Worm (Caenorhabditis elegans): ENCODE measurements around the gene C03H5.6.
A peak's percentile ranks its signal among the peaks of the same experiment; 100 is the strongest.

C03H5.6 gene

ce11 chrII:349749-350148 lies 49.5 kb downstream of the C03H5.6 start:
- TF ChIP-seq jun-1 (tag; optimal IDR thresholded peaks at IDR 0.05) (no peak), ztf-11 (tag; optimal IDR thresholded peaks at IDR 0.05) (no peak), elt-1 (tag; optimal IDR thresholded peaks at IDR 0.05) (no peak), ceh-16 (tag; optimal IDR thresholded peaks at IDR 0.05) (no peak), pqm-1 (tag; optimal IDR thresholded peaks at IDR 0.05) (no peak), nhr-237 (tag; optimal IDR thresholded peaks at IDR 0.05) (no peak), R02D3.7 (tag; optimal IDR thresholded peaks at IDR 0.05) (no peak), nhr-25 (tag; optimal IDR thresholded peaks at IDR 0.05) (no peak), nhr-43 (tag; optimal IDR thresholded peaks at IDR 0.05; ENCODE audit: poor library complexity, severe bottlenecking) (no peak), egl-5 (tag; optimal IDR thresholded peaks at IDR 0.05) (no peak), ama-1 (optimal IDR thresholded peaks at IDR 0.05) (no peak), pha-4 (tag; optimal IDR thresholded peaks at IDR 0.05) (no peak), snpc-4 (tag; optimal IDR thresholded peaks at IDR 0.05) (no peak), tbx-2 (tag; optimal IDR thresholded peaks at IDR 0.05) (no peak), aly-2 (tag; optimal IDR thresholded peaks at IDR 0.05) (no peak)

DNA sequence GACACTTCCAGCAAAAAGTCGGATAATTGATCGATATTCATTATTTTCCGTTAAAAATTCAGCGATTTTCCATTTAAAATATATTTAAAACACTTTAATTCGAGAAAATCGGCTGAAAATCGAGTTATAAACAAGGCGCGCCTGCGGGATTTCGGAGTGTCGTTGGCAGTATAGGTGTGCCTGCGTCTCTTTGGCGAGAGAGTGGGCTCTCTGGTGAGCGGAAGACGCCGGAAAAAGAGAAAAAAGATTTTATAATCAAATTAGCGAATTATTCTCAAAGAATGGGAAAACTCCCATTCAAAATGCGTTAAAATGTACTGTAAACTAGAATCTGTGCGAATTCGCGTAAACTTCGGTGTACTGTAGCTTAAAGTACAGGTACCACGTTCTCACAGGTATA lies 51.5 kb downstream of the C03H5.6 start, which contains the start of gene D1069.3:
D1069.3 (minus strand) TSS at position 158 of the 400 bp plus-strand sequence.
- TF ChIP-seq egl-5 (tag; optimal IDR thresholded peaks at IDR 0.05): peak; percentile 14
- no peak for TF ChIP-seq fkh-2 (tag; optimal IDR thresholded peaks at IDR 0.05)
- no peak for TF ChIP-seq lin-39 (tag; optimal IDR thresholded peaks at IDR 0.05)
- no peak for TF ChIP-seq elt-1 (tag; optimal IDR thresholded peaks at IDR 0.05)
- TF ChIP-seq pha-4 (tag; optimal IDR thresholded peaks at IDR 0.05): peak; percentile 37
- TF ChIP-seq jun-1 (tag; optimal IDR thresholded peaks at IDR 0.05): no peak
- TF ChIP-seq mml-1 (tag; optimal IDR thresholded peaks at IDR 0.05): no peak
- no peak for TF ChIP-seq R02D3.7 (tag; optimal IDR thresholded peaks at IDR 0.05)
- TF ChIP-seq aly-2 (tag; optimal IDR thresholded peaks at IDR 0.05): no peak
- TF ChIP-seq nfya-1 (tag; optimal IDR thresholded peaks at IDR 0.05; ENCODE audit: insufficient read depth): peak; percentile 55
- TF ChIP-seq ama-1 (optimal IDR thresholded peaks at IDR 0.05): no peak
- no peak for TF ChIP-seq mdl-1 (tag; optimal IDR thresholded peaks at IDR 0.05)
- TF ChIP-seq hmg-11 (tag; optimal IDR thresholded peaks at IDR 0.05): peak; percentile 77
- TF ChIP-seq pqm-1 (tag; optimal IDR thresholded peaks at IDR 0.05): no peak
- TF ChIP-seq ceh-28 (tag; optimal IDR thresholded peaks at IDR 0.05): no peak
- no peak for TF ChIP-seq sea-2 (GFP tag; optimal IDR thresholded peaks at IDR 0.05)
- peak; percentile 28 for TF ChIP-seq lin-15B (tag; optimal IDR thresholded peaks at IDR 0.05)
- no peak for TF ChIP-seq nhr-67 (tag; optimal IDR thresholded peaks at IDR 0.05)
- TF ChIP-seq nhr-28 (tag; optimal IDR thresholded peaks at IDR 0.05): no peak
- TF ChIP-seq egl-27 (tag; optimal IDR thresholded peaks at IDR 0.05): no peak
- TF ChIP-seq nhr-23 (tag; optimal IDR thresholded peaks at IDR 0.05): no peak

Measured in whole organism, L3 larva.